Worm (Caenorhabditis elegans) whole organism, L4 larva: ENCODE results near the gene K08C7.4.

ENCODE experiments used
- D1046.2 ChIP-seq: fragments of 200-800 bp; sonication (Bioruptor generic); IDR thresholded peaks from 2 replicates; pipeline ENCODE4 v1.3.6; 2022; ENCODE audit warnings: missing genetic modification characterization, missing compliant biosample characterization
- aha-1 ChIP-seq: fragments of 150-350 bp; peaks from one replicate; lab custom pipeline; 2014; ENCODE audit warnings: missing biosample characterization, missing genetic modification characterization
- attf-4 ChIP-seq: sonication (generic microtip); optimal IDR thresholded peaks from 3 replicates; lab custom pipeline; 2017; ENCODE audit warnings: missing biosample characterization, missing genetic modification characterization
- ceh-20 ChIP-seq: fragments of 200-800 bp; sonication (Bioruptor generic); IDR thresholded peaks from 2 replicates; pipeline ENCODE4 v1.3.6; 2022; ENCODE audit warnings: missing genetic modification reagents, missing genetic modification characterization, missing compliant biosample characterization
- ceh-28 ChIP-seq: fragments of 150-350 bp; optimal IDR thresholded peaks from 2 replicates; lab custom pipeline; 2014; ENCODE audit warnings: missing biosample characterization, missing genetic modification reagents, missing genetic modification characterization
- ceh-62 ChIP-seq: sonication (generic microtip); optimal IDR thresholded peaks from 2 replicates; lab custom pipeline; 2017; ENCODE audit warnings: missing biosample characterization, missing genetic modification characterization
- cey-2 ChIP-seq: sonication (generic microtip); optimal IDR thresholded peaks from 3 replicates; lab custom pipeline; 2017; ENCODE audit warnings: missing genetic modification characterization, mild to moderate bottlenecking, missing compliant biosample characterization, antibody characterized with exemption, borderline replicate concordance; ENCODE audit not compliant: insufficient read depth
- daf-12 ChIP-seq: fragments of 150-350 bp; optimal IDR thresholded peaks from 2 replicates; lab custom pipeline; 2014; ENCODE audit warnings: missing biosample characterization, missing genetic modification reagents, missing genetic modification characterization
- daf-16 ChIP-seq, 3 experiments: sonication (generic microtip); optimal IDR thresholded peaks; 2 replicates each; lab custom pipeline; 2016 to 2017; ENCODE audit warnings: missing genetic modification characterization in 3 of 3, missing genetic modification reagents in 3 of 3, mild to moderate bottlenecking in 2 of 3, missing compliant biosample characterization in 2 of 3, missing biosample characterization in 1 of 3, moderate library complexity in 1 of 3
- daf-19 ChIP-seq: fragments of 200-800 bp; sonication (Bioruptor generic); conservative IDR thresholded peaks from 2 replicates; pipeline ENCODE4 v1.3.6; 2022; ENCODE audit warnings: missing genetic modification characterization, missing compliant biosample characterization
- dmd-6 ChIP-seq: fragments of 200-800 bp; sonication (Bioruptor generic); IDR thresholded peaks from 2 replicates; pipeline ENCODE4 v1.3.6; 2022; ENCODE audit warnings: missing genetic modification reagents, missing genetic modification characterization, missing compliant biosample characterization
- dpl-1 ChIP-seq: fragments of 150-350 bp; optimal IDR thresholded peaks from 2 replicates; lab custom pipeline; 2014; ENCODE audit warnings: missing biosample characterization, missing genetic modification reagents, missing genetic modification characterization
- duxl-1 ChIP-seq: sonication (generic microtip); optimal IDR thresholded peaks from 2 replicates; lab custom pipeline; 2016; ENCODE audit warnings: mild to moderate bottlenecking, missing genetic modification characterization, moderate library complexity, missing compliant biosample characterization; ENCODE audit not compliant: poor library complexity
- lsy-2 ChIP-seq, 2 experiments: fragments of 150-350 bp in 1 of 2; sonication (generic microtip) in 1 of 2; optimal IDR thresholded peaks; 2 replicates each; lab custom pipeline; 2014 to 2017; ENCODE audit warnings: missing biosample characterization in 2 of 2, missing genetic modification characterization in 2 of 2
- mes-2 ChIP-seq: sonication (generic microtip); optimal IDR thresholded peaks from 2 replicates; lab custom pipeline; 2016; ENCODE audit warnings: missing genotype, mild to moderate bottlenecking, missing genetic modification characterization, missing compliant biosample characterization; ENCODE audit not compliant: poor library complexity, severe bottlenecking
- mxl-2 ChIP-seq: fragments of 200-800 bp; sonication (Bioruptor generic); conservative IDR thresholded peaks from 2 replicates; pipeline ENCODE4 v1.3.6; 2022; ENCODE audit warnings: missing genetic modification reagents, missing genetic modification characterization, missing compliant biosample characterization
- nhr-102 ChIP-seq: sonication (generic microtip); optimal IDR thresholded peaks from 2 replicates; lab custom pipeline; 2016; ENCODE audit warnings: mild to moderate bottlenecking, missing genetic modification characterization, moderate library complexity, missing compliant biosample characterization
- nhr-237 ChIP-seq: sonication (generic microtip); optimal IDR thresholded peaks from 2 replicates; lab custom pipeline; 2017; ENCODE audit warnings: missing biosample characterization, missing genetic modification characterization
- nhr-25 ChIP-seq: sonication (generic microtip); optimal IDR thresholded peaks from 2 replicates; lab custom pipeline; 2017; ENCODE audit warnings: missing genetic modification characterization, mild to moderate bottlenecking, missing compliant biosample characterization, antibody characterized with exemption, moderate library complexity, borderline replicate concordance; ENCODE audit not compliant: insufficient read depth
- nhr-41 ChIP-seq: fragments of 200-800 bp; sonication (Bioruptor generic); IDR thresholded peaks from 2 replicates; pipeline ENCODE4 v1.3.6; 2022; ENCODE audit warnings: missing genetic modification reagents, missing genetic modification characterization, missing compliant biosample characterization
- nhr-42 ChIP-seq: fragments of 200-800 bp; sonication (Bioruptor generic); IDR thresholded peaks from 2 replicates; pipeline ENCODE4 v1.3.6; 2022; ENCODE audit warnings: missing genetic modification characterization, missing compliant biosample characterization
- nhr-48 ChIP-seq: sonication (generic microtip); optimal IDR thresholded peaks from 2 replicates; lab custom pipeline; 2016; ENCODE audit warnings: mild to moderate bottlenecking, missing genetic modification characterization, missing compliant biosample characterization
- pqm-1 ChIP-seq: sonication (generic microtip); optimal IDR thresholded peaks from 2 replicates; lab custom pipeline; 2017; ENCODE audit warnings: missing biosample characterization, missing genetic modification characterization
- saeg-2 ChIP-seq: fragments of 200-800 bp; sonication (Bioruptor generic); IDR thresholded peaks from 2 replicates; pipeline ENCODE4 v1.3.6; 2022; ENCODE audit warnings: missing genetic modification reagents, missing genetic modification characterization, missing compliant biosample characterization
- skn-1 ChIP-seq: fragments of 150-350 bp; optimal IDR thresholded peaks from 2 replicates; lab custom pipeline; 2014; ENCODE audit warnings: missing biosample characterization, missing genetic modification characterization
- spr-3 ChIP-seq: fragments of 200-800 bp; sonication (Bioruptor generic); optimal IDR thresholded peaks from 2 replicates; lab custom pipeline; 2018; ENCODE audit warnings: mild to moderate bottlenecking, missing genetic modification characterization, missing compliant biosample characterization
- tag-97 ChIP-seq: fragments of 200-800 bp; sonication (Bioruptor generic); IDR thresholded peaks from 2 replicates; pipeline ENCODE4 v1.3.6; 2022; ENCODE audit warnings: missing genetic modification characterization, missing compliant biosample characterization
- unc-130 ChIP-seq: sonication (generic microtip); optimal IDR thresholded peaks from 2 replicates; lab custom pipeline; 2016; ENCODE audit warnings: missing genetic modification reagents, missing genetic modification characterization, missing compliant biosample characterization
- zfp-2 ChIP-seq: sonication (generic microtip); optimal IDR thresholded peaks from 2 replicates; lab custom pipeline; 2016; ENCODE audit warnings: mild to moderate bottlenecking, missing genetic modification characterization, missing compliant biosample characterization
- zip-2 ChIP-seq: fragments of 150-350 bp; optimal IDR thresholded peaks from 2 replicates; lab custom pipeline; 2014; ENCODE audit warnings: missing biosample characterization, missing genetic modification characterization
- ztf-7 ChIP-seq: fragments of 150-350 bp; optimal IDR thresholded peaks from 2 replicates; lab custom pipeline; 2014; ENCODE audit warnings: missing biosample characterization, missing genetic modification characterization

The K08C7.4 gene

DNA sequence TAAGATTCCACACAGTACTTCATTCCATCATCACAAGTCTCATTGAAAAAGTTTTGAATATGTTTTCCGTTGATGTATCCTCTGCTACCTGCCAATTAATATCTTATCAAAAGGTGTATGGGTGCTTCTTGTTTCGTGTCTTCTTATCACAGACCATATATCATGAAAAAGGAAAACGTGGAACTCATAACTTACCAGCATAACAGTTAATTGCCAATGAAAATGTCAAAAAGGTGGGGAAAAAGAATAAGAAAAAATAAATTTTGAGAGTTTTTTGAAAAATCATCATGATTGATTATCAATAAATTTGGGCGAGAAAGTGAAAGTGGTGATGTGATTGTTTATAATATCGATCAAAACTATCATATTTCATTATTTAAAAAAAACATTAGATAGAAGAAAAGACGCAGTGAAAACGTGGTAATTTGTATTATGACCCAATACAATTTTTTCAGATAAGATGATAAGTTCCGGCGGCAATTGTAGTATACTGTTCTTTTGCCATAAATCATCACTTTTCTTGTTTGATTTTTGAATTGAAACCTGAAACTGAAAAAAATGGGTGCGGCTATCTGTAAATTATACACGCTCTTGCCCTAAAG, 49.2 kb downstream of the K08C7.4 start, which contains the start of gene F56C4.4 (continued):
- TF ChIP-seq dmd-6 (GFP tag; lab: Robert Waterston, UW) = peak; percentile 80
- TF ChIP-seq ceh-62 (tag; lab: Kevin White, UChicago) = no peak
- no peak for TF ChIP-seq attf-4 (tag; lab: Kevin White, UChicago)
- TF ChIP-seq daf-12 (tag; lab: Kevin White, UChicago) = no peak
- TF ChIP-seq cey-2 (tag; lab: Kevin White, UChicago) = peak; percentile 32
- TF ChIP-seq lsy-2 (tag; optimal IDR thresholded peaks at IDR 0.05; lab: Kevin White, UChicago) = no peak
- no peak for TF ChIP-seq nhr-42 (GFP tag; lab: Robert Waterston, UW)
- TF ChIP-seq daf-19 (GFP tag; lab: Robert Waterston, UW) = no peak
- no peak for TF ChIP-seq mes-2 (tag; lab: Kevin White, UChicago)
- no peak for TF ChIP-seq ceh-28 (tag; lab: Kevin White, UChicago)
- no peak for TF ChIP-seq nhr-41 (GFP tag; lab: Robert Waterston, UW)
- peak; percentile 35 for TF ChIP-seq pqm-1 (tag; lab: Kevin White, UChicago)
- TF ChIP-seq duxl-1 = no peak
- no peak for TF ChIP-seq spr-3 (GFP tag; lab: Kevin White, UChicago)
- TF ChIP-seq aha-1 (tag; lab: Kevin White, UChicago) = peak; percentile 20
- TF ChIP-seq D1046.2 (GFP tag; lab: Robert Waterston, UW) = no peak
- TF ChIP-seq saeg-2 (GFP tag; lab: Robert Waterston, UW) = no peak
- no peak for TF ChIP-seq dpl-1 (GFP tag; lab: Kevin White, UChicago)
- TF ChIP-seq mxl-2 = no peak
- TF ChIP-seq tag-97 = no peak
- TF ChIP-seq skn-1 (tag; lab: Kevin White, UChicago) = no peak
- TF ChIP-seq nhr-48 = peak; percentile 61
- no peak for TF ChIP-seq ztf-7 (tag; lab: Kevin White, UChicago)
- TF ChIP-seq nhr-102 (tag; lab: Kevin White, UChicago) = no peak
- no peak for TF ChIP-seq nhr-25 (tag; lab: Kevin White, UChicago)
- TF ChIP-seq zfp-2 (tag; lab: Kevin White, UChicago) = no peak
- no peak for TF ChIP-seq zip-2
- peak; percentile 76 for TF ChIP-seq ceh-20 (GFP tag; lab: Robert Waterston, UW)
- TF ChIP-seq unc-130 = no peak
- TF ChIP-seq daf-16 (GFP tag; optimal IDR thresholded peaks at IDR 0.05; lab: Kevin White, UChicago) = peak in 1 of 2 experiments; percentile 27
- peak; percentile 53 for TF ChIP-seq daf-16 (tag; optimal IDR thresholded peaks at IDR 0.05; lab: Kevin White, UChicago)
- TF ChIP-seq nhr-237 (tag; lab: Kevin White, UChicago) = no peak
